Worm (Caenorhabditis elegans) whole organism, L4/young adult: Measurements from ENCODE around the gene samp-1.

Experiments used
- dao-5 ChIP-seq: sonication (generic microtip); optimal IDR thresholded peaks from 2 replicates; lab custom pipeline; 2016; ENCODE audit warnings: missing genotype, missing genetic modification characterization, moderate library complexity, missing compliant biosample characterization
- him-1 ChIP-seq: sonication (generic microtip); optimal IDR thresholded peaks from 2 replicates; lab custom pipeline; 2016; ENCODE audit warnings: missing genotype, missing genetic modification reagents, missing genetic modification characterization, missing compliant biosample characterization

DNA sequence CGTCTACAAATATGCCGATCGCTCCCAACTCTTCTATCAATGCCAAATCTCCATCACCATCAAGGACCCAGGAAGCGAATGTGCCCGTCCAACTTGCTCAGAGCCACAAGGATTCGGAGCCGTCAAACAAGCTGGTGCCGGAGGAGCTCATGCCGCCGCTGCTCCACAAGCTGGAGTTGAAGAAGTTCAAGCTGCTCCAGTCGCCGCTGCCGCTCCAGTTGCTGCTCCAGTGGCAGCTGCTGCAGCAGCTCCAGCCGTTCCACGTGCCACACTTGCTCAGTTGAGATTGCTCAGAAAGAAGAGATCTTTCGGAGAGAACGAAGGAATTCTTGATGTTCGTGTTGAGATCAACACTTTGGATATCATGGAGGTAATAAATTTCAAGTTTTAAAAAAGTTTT, 31.9 kb upstream of the samp-1 start:
- TF ChIP-seq him-1 (tag; lab: Kevin White, UChicago) (no peak), dao-5 (no peak)
